Worm (Caenorhabditis elegans) whole organism, late embryonic: ENCODE data around the gene smg-9.

ENCODE experiments used
- C38D4.7 ChIP-seq: fragments of 200-800 bp; sonication (Bioruptor generic); optimal IDR thresholded peaks from 2 replicates; lab custom pipeline; 2018; ENCODE audit warnings: mild to moderate bottlenecking, missing genetic modification characterization, moderate library complexity, missing compliant biosample characterization
- K02D7.2 ChIP-seq: sonication (generic microtip); optimal IDR thresholded peaks from 2 replicates; lab custom pipeline; 2017; ENCODE audit warnings: mild to moderate bottlenecking, missing genetic modification characterization, missing compliant biosample characterization
- T23F11.4 ChIP-seq: fragments of 200-800 bp; sonication (Bioruptor generic); optimal IDR thresholded peaks from 2 replicates; lab custom pipeline; 2018; ENCODE audit warnings: mild to moderate bottlenecking, missing genetic modification characterization, missing compliant biosample characterization
- Y22D7AL.16 ChIP-seq: sonication (generic microtip); optimal IDR thresholded peaks from 2 replicates; lab custom pipeline; 2016; ENCODE audit warnings: missing genetic modification characterization, missing compliant biosample characterization
- ceh-14 ChIP-seq: sonication (generic microtip); optimal IDR thresholded peaks from 2 replicates; lab custom pipeline; 2016; ENCODE audit warnings: missing genotype, missing genetic modification characterization, missing compliant biosample characterization
- ceh-18 ChIP-seq: sonication (generic microtip); optimal IDR thresholded peaks from 2 replicates; lab custom pipeline; 2016; ENCODE audit warnings: missing genetic modification characterization, missing compliant biosample characterization
- ceh-19 ChIP-seq: fragments of 200-800 bp; sonication (Bioruptor generic); optimal IDR thresholded peaks from 2 replicates; lab custom pipeline; 2018; ENCODE audit warnings: mild to moderate bottlenecking, missing genetic modification characterization, missing compliant biosample characterization
- ceh-22 ChIP-seq: sonication (generic microtip); optimal IDR thresholded peaks from 2 replicates; lab custom pipeline; 2017; ENCODE audit warnings: missing biosample characterization, missing genetic modification characterization
- ceh-30 ChIP-seq: fragments of 150-350 bp; optimal IDR thresholded peaks from 2 replicates; lab custom pipeline; 2014; ENCODE audit warnings: missing biosample characterization, missing genetic modification characterization
- ceh-31 ChIP-seq: sonication (generic microtip); optimal IDR thresholded peaks from 2 replicates; lab custom pipeline; 2016; ENCODE audit warnings: missing genetic modification characterization, missing compliant biosample characterization
- ceh-34 ChIP-seq: sonication (generic microtip); optimal IDR thresholded peaks from 2 replicates; lab custom pipeline; 2016; ENCODE audit warnings: mild to moderate bottlenecking, missing genetic modification characterization, missing compliant biosample characterization
- ceh-45 ChIP-seq: fragments of 200-800 bp; sonication (Bioruptor generic); IDR thresholded peaks from 2 replicates; pipeline ENCODE4 v1.3.6; 2022; ENCODE audit warnings: missing genetic modification reagents, missing genetic modification characterization, missing compliant biosample characterization
- ceh-48 ChIP-seq: sonication (generic microtip); optimal IDR thresholded peaks from 2 replicates; lab custom pipeline; 2016; ENCODE audit warnings: missing genetic modification characterization, inconsistent platforms, missing compliant biosample characterization
- ceh-6 ChIP-seq: fragments of 200-800 bp; sonication (Bioruptor generic); optimal IDR thresholded peaks from 2 replicates; lab custom pipeline; 2018; ENCODE audit warnings: mild to moderate bottlenecking, missing genetic modification characterization, missing compliant biosample characterization
- ceh-9 ChIP-seq: sonication (generic microtip); optimal IDR thresholded peaks from 2 replicates; lab custom pipeline; 2016; ENCODE audit warnings: mild to moderate bottlenecking, missing genetic modification characterization, inconsistent platforms, missing compliant biosample characterization
- che-1 ChIP-seq: sonication (generic microtip); optimal IDR thresholded peaks from 2 replicates; lab custom pipeline; 2016; ENCODE audit warnings: mild to moderate bottlenecking, missing genetic modification characterization, missing compliant biosample characterization
- elt-4 ChIP-seq: sonication (generic microtip); optimal IDR thresholded peaks from 2 replicates; lab custom pipeline; 2016; ENCODE audit warnings: missing genetic modification characterization, missing compliant biosample characterization
- ets-4 ChIP-seq: sonication (generic microtip); optimal IDR thresholded peaks from 2 replicates; lab custom pipeline; 2016; ENCODE audit warnings: missing genetic modification characterization, missing compliant biosample characterization
- fax-1 ChIP-seq: sonication (generic microtip); optimal IDR thresholded peaks from 2 replicates; lab custom pipeline; 2016; ENCODE audit warnings: missing genotype, missing genetic modification characterization, missing compliant biosample characterization
- fkh-10 ChIP-seq: fragments of 150-350 bp; optimal IDR thresholded peaks from 2 replicates; lab custom pipeline; 2014; ENCODE audit warnings: missing biosample characterization, missing genetic modification reagents, missing genetic modification characterization
- fkh-6 ChIP-seq: sonication (generic microtip); optimal IDR thresholded peaks from 2 replicates; lab custom pipeline; 2016; ENCODE audit warnings: missing genetic modification characterization, missing compliant biosample characterization
- hlh-13 ChIP-seq: fragments of 200-800 bp; sonication (Bioruptor generic); optimal IDR thresholded peaks from 2 replicates; lab custom pipeline; 2018; ENCODE audit warnings: mild to moderate bottlenecking, missing genetic modification characterization, missing compliant biosample characterization
- lim-6 ChIP-seq: sonication (generic microtip); optimal IDR thresholded peaks from 2 replicates; lab custom pipeline; 2016; ENCODE audit warnings: missing genetic modification characterization, missing compliant biosample characterization
- madf-2 ChIP-seq: sonication (generic microtip); optimal IDR thresholded peaks from 2 replicates; lab custom pipeline; 2017; ENCODE audit warnings: missing genetic modification characterization, missing compliant biosample characterization
- nfya-1 ChIP-seq: sonication (generic microtip); optimal IDR thresholded peaks from 2 replicates; lab custom pipeline; 2017; ENCODE audit warnings: missing genetic modification characterization, mild to moderate bottlenecking, missing compliant biosample characterization, antibody characterized with exemption, moderate library complexity
- nhr-232 ChIP-seq: sonication (generic microtip); optimal IDR thresholded peaks from 2 replicates; lab custom pipeline; 2016; ENCODE audit warnings: missing genetic modification characterization, missing compliant biosample characterization
- pag-3 ChIP-seq: sonication (generic microtip); optimal IDR thresholded peaks from 2 replicates; lab custom pipeline; 2016; ENCODE audit warnings: missing compliant biosample characterization, missing genetic modification characterization, borderline replicate concordance
- pax-1 ChIP-seq: fragments of 150-350 bp; optimal IDR thresholded peaks from 2 replicates; lab custom pipeline; 2014; ENCODE audit warnings: missing biosample characterization, missing genetic modification characterization
- pha-2 ChIP-seq: sonication (generic microtip); optimal IDR thresholded peaks from 2 replicates; lab custom pipeline; 2017; ENCODE audit warnings: mild to moderate bottlenecking, missing genetic modification characterization, missing compliant biosample characterization
- pqm-1 ChIP-seq: sonication (generic microtip); optimal IDR thresholded peaks from 2 replicates; lab custom pipeline; 2016; ENCODE audit warnings: missing genetic modification characterization, missing compliant biosample characterization
- ttx-3 ChIP-seq: sonication (generic microtip); optimal IDR thresholded peaks from 2 replicates; lab custom pipeline; 2016; ENCODE audit warnings: missing genetic modification reagents, missing genetic modification characterization, missing compliant biosample characterization
- unc-55 ChIP-seq: sonication (generic microtip); optimal IDR thresholded peaks from 2 replicates; lab custom pipeline; 2017; ENCODE audit warnings: missing biosample characterization, missing genetic modification reagents, missing genetic modification characterization
- zip-5 ChIP-seq: sonication (generic microtip); optimal IDR thresholded peaks from 2 replicates; lab custom pipeline; 2016; ENCODE audit warnings: missing genetic modification characterization, missing compliant biosample characterization
- ztf-16 ChIP-seq: sonication (generic microtip); optimal IDR thresholded peaks from 2 replicates; lab custom pipeline; 2017; ENCODE audit warnings: missing genetic modification characterization, missing compliant biosample characterization

smg-9 gene

DNA sequence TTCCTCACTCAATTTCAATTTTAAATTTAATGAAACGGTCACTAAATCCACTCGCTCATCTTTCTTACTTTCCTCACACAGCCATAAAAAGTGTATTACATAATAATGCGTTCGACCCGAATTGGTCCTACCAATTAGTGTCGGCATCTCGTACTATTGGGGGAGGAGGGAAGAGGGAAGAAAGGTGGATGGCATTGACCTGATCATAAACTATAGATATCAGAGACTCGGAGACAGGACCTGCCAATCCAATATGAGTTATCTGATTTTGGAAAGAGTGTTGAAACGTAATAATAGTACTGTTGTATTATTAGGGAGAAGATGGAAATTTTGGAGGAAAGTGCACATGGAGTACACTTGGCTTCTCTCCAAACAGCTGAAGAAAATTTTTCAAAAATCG lies 46.7 kb downstream of the smg-9 start:
- TF ChIP-seq fkh-10 (GFP tag; lab: Kevin White, UChicago): no peak
- no peak for TF ChIP-seq madf-2
- peak; percentile 5 for TF ChIP-seq unc-55 (GFP tag; lab: Kevin White, UChicago)
- TF ChIP-seq, all 69 proteins: peak for 1

DNA sequence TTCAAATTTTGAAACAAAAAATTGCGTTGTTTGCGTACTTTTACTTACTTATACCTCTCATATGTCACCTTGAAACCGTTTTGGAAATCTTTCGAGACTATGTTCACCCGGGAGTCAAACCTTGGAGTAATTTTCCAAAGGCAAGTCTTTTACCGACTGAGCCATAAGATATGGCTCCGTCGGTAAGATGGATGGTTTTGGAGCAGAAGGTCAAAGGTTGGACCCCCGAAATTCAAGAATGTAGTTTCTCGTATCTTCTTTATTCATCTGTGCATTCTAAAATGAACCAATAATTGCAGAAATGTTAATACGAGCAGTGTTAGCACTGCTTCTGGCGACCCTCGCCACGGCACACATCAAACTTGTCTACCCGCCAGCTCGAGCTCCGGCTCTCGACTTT lies 47.4 kb downstream of the smg-9 start, which contains the start of gene C09F9.2:
TSS of gene C09F9.2 (plus strand) at position 301 of the 400 bp plus-strand sequence.
- no peak for TF ChIP-seq ceh-14 (tag; lab: Kevin White, UChicago)
- no peak for TF ChIP-seq zip-5 (tag; lab: Kevin White, UChicago)
- TF ChIP-seq fax-1 (tag; lab: Kevin White, UChicago): no peak
- TF ChIP-seq ceh-45 (GFP tag; lab: Robert Waterston, UW): no peak
- no peak for TF ChIP-seq lim-6 (tag; lab: Kevin White, UChicago)
- TF ChIP-seq T23F11.4 (GFP tag; lab: Kevin White, UChicago): no peak
- no peak for TF ChIP-seq ceh-34 (tag; lab: Kevin White, UChicago)
- no peak for TF ChIP-seq che-1 (tag; lab: Kevin White, UChicago)

DNA sequence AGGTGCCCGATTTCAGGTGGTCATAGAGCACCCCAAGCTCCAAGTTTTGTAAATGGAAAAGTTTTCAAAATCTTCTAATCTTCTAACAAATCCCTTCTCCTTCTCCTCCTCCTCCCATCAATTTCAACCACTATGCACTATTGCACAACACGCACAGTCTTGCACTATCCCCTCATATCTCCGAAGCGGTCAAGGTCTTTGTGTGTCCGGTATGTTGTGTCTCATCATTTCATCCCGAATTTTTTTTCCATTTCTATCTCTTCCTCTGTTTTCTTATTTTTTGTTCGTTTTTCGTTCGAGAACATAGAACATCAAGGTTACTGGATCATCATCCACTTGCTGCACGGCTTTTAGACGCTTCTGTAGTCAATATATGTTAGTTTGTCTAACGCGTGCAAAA lies 48.4 kb downstream of the smg-9 start:
- TF ChIP-seq nhr-232 (tag; lab: Kevin White, UChicago) (no peak), ceh-30 (no peak), pax-1 (tag; lab: Kevin White, UChicago) (no peak)

DNA sequence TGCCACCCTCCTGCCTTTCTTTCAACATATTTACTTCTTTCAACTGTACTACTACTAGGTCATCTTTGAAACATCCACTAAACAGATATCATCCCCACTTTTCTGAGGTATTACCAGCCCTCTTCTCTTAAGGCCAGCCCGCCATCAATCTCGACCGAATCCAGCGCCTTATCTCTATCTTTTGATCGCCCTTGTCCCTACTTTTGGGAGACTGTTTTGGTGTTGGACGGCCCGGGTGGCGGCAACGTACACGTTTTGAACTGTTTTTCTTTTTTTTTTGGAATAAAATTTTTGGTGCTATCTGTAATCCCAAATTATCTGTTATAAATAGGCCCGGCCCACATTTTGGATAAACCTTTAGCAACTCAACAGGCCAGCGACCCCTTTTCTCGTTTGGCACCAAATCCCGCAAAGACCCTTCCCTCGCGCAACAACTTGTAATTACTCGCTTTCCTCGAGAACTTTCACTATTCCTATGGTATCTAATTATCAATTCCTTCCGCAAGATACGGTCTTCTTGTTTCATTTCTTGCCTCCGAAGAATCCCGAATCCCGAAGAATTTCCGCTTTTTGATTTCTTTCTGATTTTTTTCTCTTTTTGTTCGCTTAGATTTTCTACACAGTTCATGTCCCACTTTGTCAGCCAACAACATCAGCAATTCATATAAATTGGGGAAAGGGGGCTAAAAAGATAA lies 49.3 kb downstream of the smg-9 start:
- TF ChIP-seq ttx-3 (tag; lab: Kevin White, UChicago) (no peak), ceh-18 (tag; lab: Kevin White, UChicago) (no peak), fkh-6 (tag; lab: Kevin White, UChicago) (no peak), elt-4 (tag; lab: Kevin White, UChicago) (no peak), K02D7.2 (tag; lab: Kevin White, UChicago) (no peak), ceh-9 (no peak), ets-4 (tag; lab: Kevin White, UChicago) (no peak), nfya-1 (tag; lab: Kevin White, UChicago) (no peak), madf-2 (no peak), fax-1 (tag; lab: Kevin White, UChicago) (no peak), pha-2 (tag; lab: Kevin White, UChicago) (no peak)

DNA sequence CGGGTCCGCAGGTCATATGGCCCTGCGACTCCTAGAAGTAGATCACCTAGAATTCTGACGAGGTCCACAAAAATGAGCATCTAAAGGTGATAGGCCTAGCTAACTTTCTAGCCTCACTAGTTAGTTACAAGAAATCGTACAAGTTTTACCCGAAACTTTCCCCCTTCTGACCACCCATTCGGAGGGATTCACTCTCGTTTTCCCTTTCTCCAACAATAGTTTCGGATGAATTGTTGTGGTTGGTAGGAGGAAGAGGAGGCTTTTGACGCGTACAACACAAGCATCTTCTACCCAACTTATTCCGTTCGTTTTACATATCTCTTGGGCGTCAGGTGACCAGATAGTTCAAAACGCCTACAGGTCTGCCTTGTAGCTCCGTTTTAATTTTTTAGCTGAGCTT lies 51.1 kb downstream of the smg-9 start:
- TF ChIP-seq ceh-22 (tag; lab: Kevin White, UChicago): no peak
- no peak for TF ChIP-seq ets-4 (tag; lab: Kevin White, UChicago)
- no peak for TF ChIP-seq hlh-13
- TF ChIP-seq pqm-1 (tag; lab: Kevin White, UChicago): no peak
- no peak for TF ChIP-seq ztf-16 (tag; lab: Kevin White, UChicago)
- TF ChIP-seq ceh-48 (tag; lab: Kevin White, UChicago): no peak
- TF ChIP-seq ceh-6 (GFP tag; lab: Kevin White, UChicago): no peak
- no peak for TF ChIP-seq C38D4.7 (GFP tag; lab: Kevin White, UChicago)
- no peak for TF ChIP-seq pax-1 (tag; lab: Kevin White, UChicago)
- no peak for TF ChIP-seq lim-6 (tag; lab: Kevin White, UChicago)
- no peak for TF ChIP-seq T23F11.4 (GFP tag; lab: Kevin White, UChicago)
- TF ChIP-seq ceh-19 (GFP tag; lab: Kevin White, UChicago): no peak
- no peak for TF ChIP-seq pag-3 (tag; lab: Kevin White, UChicago)
- no peak for TF ChIP-seq Y22D7AL.16 (tag; lab: Kevin White, UChicago)
- TF ChIP-seq fkh-6 (tag; lab: Kevin White, UChicago): no peak
- TF ChIP-seq pha-2 (tag; lab: Kevin White, UChicago): no peak
- no peak for TF ChIP-seq ceh-31
